Worm (Caenorhabditis elegans) whole organism, L1 larva: ENCODE results near the gene ent-4.
A peak's percentile ranks its signal among the peaks of the same experiment; 100 is the strongest.

Experiments
- C04F5.9 ChIP-seq: sonication (generic microtip); optimal IDR thresholded peaks from 2 replicates; lab custom pipeline; 2016; ENCODE audit warnings: missing genetic modification characterization, missing compliant biosample characterization
- C16A3.4 ChIP-seq: fragments of 150-350 bp; optimal IDR thresholded peaks from 2 replicates; lab custom pipeline; 2014; ENCODE audit warnings: missing biosample characterization, missing genetic modification characterization
- C34B4.2 ChIP-seq: sonication (generic microtip); optimal IDR thresholded peaks from 2 replicates; lab custom pipeline; 2017; ENCODE audit warnings: mild to moderate bottlenecking, missing genetic modification characterization, missing compliant biosample characterization
- Y116A8C.19 ChIP-seq: sonication (generic microtip); optimal IDR thresholded peaks from 2 replicates; lab custom pipeline; 2016; ENCODE audit warnings: missing compliant biosample characterization, missing genetic modification characterization, borderline replicate concordance
- aha-1 ChIP-seq: fragments of 150-350 bp; optimal IDR thresholded peaks from 2 replicates; lab custom pipeline; 2014; ENCODE audit warnings: missing biosample characterization, missing genetic modification characterization
- ama-1 ChIP-seq: fragments of 150-350 bp; optimal IDR thresholded peaks from 2 replicates; lab custom pipeline; 2014
- blmp-1 ChIP-seq: fragments of 150-350 bp; optimal IDR thresholded peaks from 2 replicates; lab custom pipeline; 2014; ENCODE audit warnings: missing biosample characterization, missing genetic modification characterization
- ceh-63 ChIP-seq: fragments of 200-800 bp; sonication (Bioruptor generic); optimal IDR thresholded peaks from 2 replicates; lab custom pipeline; 2018; ENCODE audit warnings: mild to moderate bottlenecking, missing genetic modification characterization, missing compliant biosample characterization
- ceh-8 ChIP-seq: fragments of 200-800 bp; sonication (Bioruptor generic); optimal IDR thresholded peaks from 2 replicates; lab custom pipeline; 2018; ENCODE audit warnings: mild to moderate bottlenecking, missing genetic modification characterization, moderate library complexity, missing compliant biosample characterization
- dpl-1 ChIP-seq, 3 experiments: fragments of 150-350 bp in 2 of 3; sonication (generic microtip) in 1 of 3; optimal IDR thresholded peaks; 2 replicates each; lab custom pipeline; 2014 to 2017; ENCODE audit warnings: missing biosample characterization in 3 of 3, missing genetic modification characterization in 3 of 3, missing genetic modification reagents in 3 of 3
- efl-3 ChIP-seq: fragments of 200-800 bp; sonication (Bioruptor generic); optimal IDR thresholded peaks from 2 replicates; lab custom pipeline; 2018; ENCODE audit warnings: mild to moderate bottlenecking, missing genetic modification characterization, missing compliant biosample characterization
- elt-2 ChIP-seq: sonication (generic microtip); optimal IDR thresholded peaks from 2 replicates; lab custom pipeline; 2016; ENCODE audit warnings: missing genetic modification characterization, mild to moderate bottlenecking, inconsistent platforms, missing compliant biosample characterization, missing genetic modification reagents
- fkh-10 ChIP-seq: sonication (generic microtip); optimal IDR thresholded peaks from 2 replicates; lab custom pipeline; 2017; ENCODE audit warnings: missing biosample characterization, missing genetic modification reagents, missing genetic modification characterization
- fkh-4 ChIP-seq: sonication (generic microtip); optimal IDR thresholded peaks from 2 replicates; lab custom pipeline; 2016; ENCODE audit warnings: missing compliant biosample characterization, missing genetic modification characterization, borderline replicate concordance
- fos-1 ChIP-seq: fragments of 150-350 bp; optimal IDR thresholded peaks from 2 replicates; lab custom pipeline; 2014; ENCODE audit warnings: missing biosample characterization, missing genetic modification characterization
- grh-1 ChIP-seq: fragments of 200-800 bp; sonication (Bioruptor generic); IDR thresholded peaks from 2 replicates; pipeline ENCODE4 v1.3.6; 2022; ENCODE audit warnings: missing genetic modification reagents, missing genetic modification characterization, missing compliant biosample characterization
- hlh-4 ChIP-seq: sonication (generic microtip); optimal IDR thresholded peaks from 2 replicates; lab custom pipeline; 2016; ENCODE audit warnings: mild to moderate bottlenecking, missing genetic modification characterization, missing compliant biosample characterization
- hpl-2 ChIP-seq: fragments of 150-350 bp; optimal IDR thresholded peaks from 2 replicates; lab custom pipeline; 2014; ENCODE audit warnings: missing biosample characterization, missing genetic modification reagents, missing genetic modification characterization
- irx-1 ChIP-seq: sonication (generic microtip); optimal IDR thresholded peaks from 2 replicates; lab custom pipeline; 2016; ENCODE audit warnings: missing genetic modification characterization, missing compliant biosample characterization
- jun-1 ChIP-seq: fragments of 150-350 bp; optimal IDR thresholded peaks from 2 replicates; lab custom pipeline; 2014; ENCODE audit warnings: missing biosample characterization, missing genetic modification reagents, missing genetic modification characterization
- lin-13 ChIP-seq: fragments of 150-350 bp; optimal IDR thresholded peaks from 2 replicates; lab custom pipeline; 2014; ENCODE audit warnings: missing biosample characterization, missing genetic modification reagents, missing genetic modification characterization
- lin-14 ChIP-seq: fragments of 200-800 bp; sonication (Bioruptor generic); optimal IDR thresholded peaks from 2 replicates; lab custom pipeline; 2018; ENCODE audit warnings: mild to moderate bottlenecking, missing genetic modification characterization, moderate library complexity, missing compliant biosample characterization
- lin-15B ChIP-seq: fragments of 150-350 bp; sonication (generic microtip); optimal IDR thresholded peaks from 3 replicates; lab custom pipeline; 2014; ENCODE audit warnings: missing biosample characterization, missing genetic modification characterization
- lin-35 ChIP-seq, 2 experiments: fragments of 150-350 bp; optimal IDR thresholded peaks; 2 replicates each; lab custom pipeline; 2014; ENCODE audit warnings: missing biosample characterization in 2 of 2, missing genetic modification characterization in 2 of 2, missing genetic modification reagents in 2 of 2
- lir-3 ChIP-seq: sonication (generic microtip); optimal IDR thresholded peaks from 2 replicates; lab custom pipeline; 2016; ENCODE audit warnings: mild to moderate bottlenecking, missing genetic modification characterization, moderate library complexity, missing compliant biosample characterization; ENCODE audit not compliant: poor library complexity
- mab-9 ChIP-seq: fragments of 200-800 bp; sonication (Bioruptor generic); IDR thresholded peaks from 2 replicates; pipeline ENCODE4 v1.3.6; 2022; ENCODE audit warnings: missing genetic modification reagents, missing genetic modification characterization, missing compliant biosample characterization
- mep-1 ChIP-seq: fragments of 150-350 bp; optimal IDR thresholded peaks from 2 replicates; lab custom pipeline; 2014; ENCODE audit warnings: missing biosample characterization, missing genetic modification characterization
- nhr-11 ChIP-seq: fragments of 150-350 bp; optimal IDR thresholded peaks from 2 replicates; lab custom pipeline; 2014; ENCODE audit warnings: missing biosample characterization, missing genetic modification characterization
- nhr-20 ChIP-seq: sonication (generic microtip); optimal IDR thresholded peaks from 2 replicates; lab custom pipeline; 2016; ENCODE audit warnings: mild to moderate bottlenecking, missing genetic modification characterization, missing compliant biosample characterization
- nhr-237 ChIP-seq: fragments of 150-350 bp; optimal IDR thresholded peaks from 2 replicates; lab custom pipeline; 2014; ENCODE audit warnings: missing biosample characterization, missing genetic modification characterization
- nhr-47 ChIP-seq: sonication (generic microtip); optimal IDR thresholded peaks from 2 replicates; lab custom pipeline; 2016; ENCODE audit warnings: mild to moderate bottlenecking, missing genetic modification characterization, moderate library complexity, missing compliant biosample characterization
- nhr-71 ChIP-seq: sonication (generic microtip); optimal IDR thresholded peaks from 2 replicates; lab custom pipeline; 2016; ENCODE audit warnings: mild to moderate bottlenecking, missing genetic modification characterization, moderate library complexity, missing compliant biosample characterization
- nhr-84 ChIP-seq: sonication (generic microtip); optimal IDR thresholded peaks from 2 replicates; lab custom pipeline; 2017; ENCODE audit warnings: missing biosample characterization, missing genetic modification characterization
- nhr-85 ChIP-seq: sonication (generic microtip); peaks from one replicate; lab custom pipeline; 2016; ENCODE audit warnings: missing genetic modification characterization, inconsistent platforms, missing compliant biosample characterization
- nhr-90 ChIP-seq: sonication (generic microtip); optimal IDR thresholded peaks from 2 replicates; lab custom pipeline; 2016; ENCODE audit warnings: mild to moderate bottlenecking, missing genetic modification characterization, missing compliant biosample characterization; ENCODE audit not compliant: poor library complexity
- pax-3 ChIP-seq: fragments of 200-800 bp; sonication (Bioruptor generic); optimal IDR thresholded peaks from 2 replicates; lab custom pipeline; 2018; ENCODE audit warnings: mild to moderate bottlenecking, missing genetic modification characterization, moderate library complexity, missing compliant biosample characterization
- pqm-1 ChIP-seq: sonication (generic microtip); optimal IDR thresholded peaks from 3 replicates; lab custom pipeline; 2017; ENCODE audit warnings: missing biosample characterization, missing genetic modification characterization
- skn-1 ChIP-seq: fragments of 150-350 bp; optimal IDR thresholded peaks from 2 replicates; lab custom pipeline; 2014; ENCODE audit warnings: missing biosample characterization, missing genetic modification characterization
- snpc-4 ChIP-seq: fragments of 150-350 bp; optimal IDR thresholded peaks from 2 replicates; lab custom pipeline; 2014; ENCODE audit warnings: missing biosample characterization, missing genetic modification characterization
- snu-23 ChIP-seq: sonication (generic microtip); optimal IDR thresholded peaks from 2 replicates; lab custom pipeline; 2016; ENCODE audit warnings: missing genetic modification characterization, missing compliant biosample characterization
- sptf-1 ChIP-seq: fragments of 150-350 bp; optimal IDR thresholded peaks from 2 replicates; lab custom pipeline; 2014; ENCODE audit warnings: missing biosample characterization, missing genetic modification characterization
- tlp-1 ChIP-seq: fragments of 150-350 bp; optimal IDR thresholded peaks from 2 replicates; lab custom pipeline; 2014; ENCODE audit warnings: missing biosample characterization, missing genetic modification characterization
- unc-130 ChIP-seq: fragments of 150-350 bp; optimal IDR thresholded peaks from 2 replicates; lab custom pipeline; 2017; ENCODE audit warnings: missing biosample characterization, missing genetic modification characterization, inconsistent platforms
- unc-30 ChIP-seq: sonication (generic microtip); optimal IDR thresholded peaks from 2 replicates; lab custom pipeline; 2017; ENCODE audit warnings: missing biosample characterization, missing genetic modification characterization
- unc-98 ChIP-seq: fragments of 200-800 bp; sonication (Bioruptor generic); IDR thresholded peaks from 2 replicates; pipeline ENCODE4 v1.3.6; 2022; ENCODE audit warnings: missing genetic modification characterization, missing compliant biosample characterization
- xbp-1 ChIP-seq: sonication (generic microtip); optimal IDR thresholded peaks from 2 replicates; lab custom pipeline; 2016; ENCODE audit warnings: missing genetic modification characterization, missing compliant biosample characterization
- zip-4 ChIP-seq: fragments of 200-800 bp; sonication (Bioruptor generic); optimal IDR thresholded peaks from 2 replicates; lab custom pipeline; 2018; ENCODE audit warnings: mild to moderate bottlenecking, missing genetic modification characterization, moderate library complexity, missing compliant biosample characterization
- ztf-11 ChIP-seq, 2 experiments: sonication (generic microtip); optimal IDR thresholded peaks; 2 replicates each; lab custom pipeline; 2016 to 2017; ENCODE audit warnings: missing genetic modification characterization in 2 of 2, missing biosample characterization in 1 of 2, missing compliant biosample characterization in 1 of 2
- ztf-4 ChIP-seq: fragments of 150-350 bp; optimal IDR thresholded peaks from 2 replicates; lab custom pipeline; 2014; ENCODE audit warnings: missing biosample characterization, missing genetic modification characterization

ent-4 gene

DNA sequence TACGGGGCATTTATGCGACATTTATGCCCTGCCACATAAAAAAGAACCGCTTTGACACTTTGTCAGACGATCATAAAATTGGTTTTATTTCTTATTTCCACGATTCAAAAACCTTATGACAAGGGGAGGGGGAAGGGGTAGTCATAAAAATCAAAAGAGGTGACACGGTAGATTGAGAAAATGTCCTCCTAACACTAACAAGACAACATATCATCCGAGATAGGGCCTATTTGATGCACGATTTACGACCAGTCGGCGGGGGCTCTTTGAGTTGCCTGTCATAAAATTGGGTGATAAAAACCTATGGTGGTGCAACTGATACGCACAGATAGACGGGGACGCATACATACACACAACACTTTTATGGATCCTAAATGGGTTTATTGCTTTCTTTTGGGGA, 18.8 kb upstream of the ent-4 start:
- TF ChIP-seq nhr-47 (no peak), lin-14 (GFP tag; lab: Kevin White, UChicago) (no peak), nhr-11 (tag; lab: Kevin White, UChicago) (no peak), ama-1 (lab: Kevin White, UChicago) (no peak), fos-1 (tag; lab: Kevin White, UChicago) (no peak), aha-1 (tag; lab: Kevin White, UChicago) (no peak), hlh-4 (tag; lab: Kevin White, UChicago) (no peak), nhr-20 (peak; percentile 4), elt-2 (peak; percentile 93), C16A3.4 (tag; lab: Kevin White, UChicago) (no peak), lin-13 (GFP tag; lab: Kevin White, UChicago) (no peak), lin-35 (GFP tag; optimal IDR thresholded peaks at IDR 0.05; lab: Kevin White, UChicago) (peak in 1 of 2 experiments; percentile 26), nhr-85 (tag; lab: Kevin White, UChicago) (peak; percentile 6), blmp-1 (no peak), ztf-11 (tag; optimal IDR thresholded peaks at IDR 0.05; lab: Kevin White, UChicago) (no peak), irx-1 (no peak), pqm-1 (tag; lab: Kevin White, UChicago) (peak; percentile 11), grh-1 (GFP tag; lab: Robert Waterston, UW) (no peak), nhr-84 (no peak), lir-3 (tag; lab: Kevin White, UChicago) (no peak), unc-98 (GFP tag; lab: Robert Waterston, UW) (no peak), Y116A8C.19 (tag; lab: Kevin White, UChicago) (no peak), pax-3 (tag; lab: Kevin White, UChicago) (peak; percentile 62), unc-130 (tag; lab: Kevin White, UChicago) (no peak), efl-3 (no peak), dpl-1 (GFP tag; optimal IDR thresholded peaks at IDR 0.05; lab: Kevin White, UChicago) (no peak), nhr-90 (tag; lab: Kevin White, UChicago) (peak; percentile 42)

- TF ChIP-seq Y116A8C.19 (tag; lab: Kevin White, UChicago) (no peak), mep-1 (no peak), ceh-8 (no peak), zip-4 (no peak), C04F5.9 (tag; lab: Kevin White, UChicago) (no peak), xbp-1 (tag; lab: Kevin White, UChicago) (no peak), sptf-1 (tag; lab: Kevin White, UChicago) (no peak), nhr-11 (tag; lab: Kevin White, UChicago) (no peak), efl-3 (no peak), unc-98 (GFP tag; lab: Robert Waterston, UW) (no peak), nhr-237 (tag; lab: Kevin White, UChicago) (no peak), tlp-1 (tag; lab: Kevin White, UChicago) (no peak), fkh-10 (no peak), lin-15B (tag; lab: Kevin White, UChicago) (no peak), hpl-2 (GFP tag; lab: Kevin White, UChicago) (no peak)
Measured at ce11 chrIV:13709069-13709640, 17.6 kb upstream of the ent-4 start.

DNA sequence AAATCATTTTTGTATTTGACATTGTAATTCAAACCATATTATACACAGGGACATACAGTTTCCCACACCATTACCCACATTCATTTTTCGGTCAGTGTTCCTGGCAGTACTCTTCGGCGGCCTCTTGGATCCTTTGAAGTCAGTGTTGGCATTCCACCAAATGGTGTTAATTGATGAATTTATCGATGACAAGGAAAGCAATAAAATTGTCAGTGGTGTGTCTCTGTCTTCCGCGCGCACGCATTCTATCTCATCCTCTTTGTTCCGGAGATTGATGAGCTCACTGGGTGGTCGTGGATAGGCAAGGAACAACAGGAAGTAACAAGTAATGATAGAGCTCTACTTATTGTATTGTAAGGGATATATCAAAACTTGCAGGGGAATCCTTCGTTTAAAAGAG, 16.4 kb upstream of the ent-4 start:
- TF ChIP-seq xbp-1 (tag; lab: Kevin White, UChicago) (no peak), mab-9 (GFP tag; lab: Robert Waterston, UW) (no peak), unc-30 (tag; lab: Kevin White, UChicago) (no peak), ceh-63 (GFP tag; lab: Kevin White, UChicago) (no peak), snu-23 (GFP tag; lab: Kevin White, UChicago) (no peak), nhr-71 (tag; lab: Kevin White, UChicago) (no peak), C34B4.2 (tag; lab: Kevin White, UChicago) (no peak), hlh-4 (tag; lab: Kevin White, UChicago) (no peak), mep-1 (no peak), fkh-4 (tag; lab: Kevin White, UChicago) (no peak), grh-1 (GFP tag; lab: Robert Waterston, UW) (no peak), ztf-4 (no peak), zip-4 (no peak), skn-1 (tag; lab: Kevin White, UChicago) (no peak), unc-130 (tag; lab: Kevin White, UChicago) (no peak), snpc-4 (tag; lab: Kevin White, UChicago) (no peak), jun-1 (tag; lab: Kevin White, UChicago) (no peak), tlp-1 (tag; lab: Kevin White, UChicago) (no peak), C04F5.9 (tag; lab: Kevin White, UChicago) (no peak)
